Fruit fly (Drosophila melanogaster): Measurements from ENCODE around the gene CG6013.

The CG6013 gene

DNA sequence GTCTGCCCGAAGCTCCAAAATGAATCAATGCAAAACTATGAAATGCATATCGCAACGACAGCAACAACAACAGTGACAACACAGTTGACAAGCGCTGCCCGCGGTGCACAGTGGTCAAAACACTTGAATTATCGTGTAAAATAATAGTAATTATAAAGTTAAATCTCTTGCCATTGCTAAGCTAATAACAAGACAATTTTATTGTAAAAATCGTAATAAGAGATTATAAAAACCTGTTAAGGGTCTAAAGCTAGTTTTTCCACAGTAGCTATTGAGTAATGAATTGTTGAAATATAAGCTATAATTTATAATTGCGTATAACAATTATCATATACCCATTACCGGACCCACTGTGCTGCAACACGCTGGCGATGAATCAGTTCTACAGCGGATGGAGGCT lies 41.7 kb downstream of the CG6013 start (continued):
- TF ChIP-seq zen (tag; optimal IDR thresholded peaks at IDR 0.05) (no peak), Fer3 (tag; optimal IDR thresholded peaks at IDR 0.05) (no peak), stc (GFP tag; IDR thresholded peaks at IDR 0.05) (peak; percentile 49; the same call in 1 of the 2 replicates), sna (GFP tag; IDR thresholded peaks at IDR 0.05; ENCODE audit: partially characterized antibody) (no peak), CG3281 (GFP tag; optimal IDR thresholded peaks at IDR 0.05) (no peak), CG12071 (GFP tag; optimal IDR thresholded peaks at IDR 0.05) (no peak), CG1603 (tag; optimal IDR thresholded peaks at IDR 0.05) (peak; percentile 59), D19B (GFP tag; optimal IDR thresholded peaks at IDR 0.05) (no peak), HmgZ (tag; optimal IDR thresholded peaks at IDR 0.05) (no peak), Gsc (GFP tag; IDR thresholded peaks at IDR 0.05) (0 out of 2 replicates have a peak, but pooled peaks have one; percentile 7), CG4328 (GFP tag; optimal IDR thresholded peaks at IDR 0.05) (no peak), sens (GFP tag) (peak; percentile 92), odd (GFP tag; optimal IDR thresholded peaks at IDR 0.05) (peak; percentile 1), Neu2 (GFP tag; optimal IDR thresholded peaks at IDR 0.05; ENCODE audit: borderline replicate concordance) (no peak), hkb (optimal IDR thresholded peaks at IDR 0.05) (no peak), hkb (GFP tag; IDR thresholded peaks at IDR 0.05) (peak; percentile 72; the same call in 1 of the 2 replicates), CG6272 (GFP tag; IDR thresholded peaks at IDR 0.05) (no peak), chif (GFP tag; optimal IDR thresholded peaks at IDR 0.05) (peak; percentile 4 to 37), CG14965 (GFP tag; optimal IDR thresholded peaks at IDR 0.05; ENCODE audit: borderline replicate concordance) (no peak), Stat92E (GFP tag; optimal IDR thresholded peaks at IDR 0.05) (peak in 1 of 3 experiments; percentile 39), CG17186 (GFP tag; optimal IDR thresholded peaks at IDR 0.05) (no peak), HmgD (GFP tag; optimal IDR thresholded peaks at IDR 0.05) (no peak), CG10462 (GFP tag; optimal IDR thresholded peaks at IDR 0.05) (no peak), CG11456 (GFP tag; IDR thresholded peaks at IDR 0.05) (no peak), zf30C (GFP tag; optimal IDR thresholded peaks at IDR 0.05) (no peak), lbe (GFP tag; optimal IDR thresholded peaks at IDR 0.05) (no peak), trh (GFP tag; optimal IDR thresholded peaks at IDR 0.05) (no peak), CG3995 (GFP tag; optimal IDR thresholded peaks at IDR 0.05) (no peak), Lhr (GFP tag; optimal IDR thresholded peaks at IDR 0.05) (peak; percentile 26), zen2 (GFP tag; IDR thresholded peaks at IDR 0.05; ENCODE audit: partially characterized antibody) (no peak), CG3847 (GFP tag; IDR thresholded peaks at IDR 0.05) (0 out of 2 replicates have a peak, but pooled peaks have one; percentile 23), slbo (GFP tag; IDR thresholded peaks at IDR 0.05) (no peak), CG3726 (GFP tag; IDR thresholded peaks at IDR 0.05) (no peak), Optix (GFP tag; IDR thresholded peaks at IDR 0.05) (peak; percentile 48; the same call in 1 of the 3 replicates), BEAF-32 (GFP tag; optimal IDR thresholded peaks at IDR 0.05) (no peak), CG10209 (GFP tag; optimal IDR thresholded peaks at IDR 0.05) (peak; percentile 50), CG4424 (GFP tag; optimal IDR thresholded peaks at IDR 0.05) (peak; percentile 67), CG12104 (GFP tag; optimal IDR thresholded peaks at IDR 0.05) (no peak), ab (GFP tag; optimal IDR thresholded peaks at IDR 0.05) (no peak), MBD-R2 (GFP tag; IDR thresholded peaks at IDR 0.05) (no peak), knrl (GFP tag; IDR thresholded peaks at IDR 0.05; ENCODE audit: partially characterized antibody) (no peak), sd (tag; optimal IDR thresholded peaks at IDR 0.05) (no peak), CG13296 (GFP tag; optimal IDR thresholded peaks at IDR 0.05) (no peak), psq (GFP tag; optimal IDR thresholded peaks at IDR 0.05) (no peak), CG13287 (GFP tag; IDR thresholded peaks at IDR 0.05; ENCODE audit: partially characterized antibody) (no peak), CG17829 (tag; optimal IDR thresholded peaks at IDR 0.05) (peak; percentile 75), CG10431 (GFP tag; optimal IDR thresholded peaks at IDR 0.05) (no peak), Mes4 (GFP tag; optimal IDR thresholded peaks at IDR 0.05) (no peak), CG43689 (GFP tag; IDR thresholded peaks at IDR 0.05) (no peak), CG11085 (GFP tag; IDR thresholded peaks at IDR 0.05) (no peak), Rx (GFP tag; IDR thresholded peaks at IDR 0.05) (peak; percentile 41; the same call in 1 of the 2 replicates)

All from whole organism, embryonic.